Worm (Caenorhabditis elegans) whole organism, L1 larva: ENCODE measurements around the gene Y57G11C.499.

ENCODE experiments used
- ama-1 ChIP-seq: fragments of 150-350 bp; optimal IDR thresholded peaks from 2 replicates; lab custom pipeline; 2014
- ceh-82 ChIP-seq, 3 experiments: fragments of 150-350 bp in 1 of 3; sonication (generic microtip) in 2 of 3; optimal IDR thresholded peaks; 2 replicates each; lab custom pipeline; 2014 to 2017; ENCODE audit warnings: missing biosample characterization in 3 of 3, missing genetic modification characterization in 3 of 3
- hlh-4 ChIP-seq: sonication (generic microtip); optimal IDR thresholded peaks from 2 replicates; lab custom pipeline; 2016; ENCODE audit warnings: mild to moderate bottlenecking, missing genetic modification characterization, missing compliant biosample characterization
- nhr-12 ChIP-seq: sonication (generic microtip); optimal IDR thresholded peaks from 2 replicates; lab custom pipeline; 2017; ENCODE audit warnings: missing biosample characterization, missing genetic modification characterization
- nhr-237 ChIP-seq: fragments of 150-350 bp; optimal IDR thresholded peaks from 2 replicates; lab custom pipeline; 2014; ENCODE audit warnings: missing biosample characterization, missing genetic modification characterization
- nhr-77 ChIP-seq: fragments of 150-350 bp; optimal IDR thresholded peaks from 2 replicates; lab custom pipeline; 2014; ENCODE audit warnings: missing biosample characterization, missing genetic modification characterization
- pqm-1 ChIP-seq: sonication (generic microtip); optimal IDR thresholded peaks from 3 replicates; lab custom pipeline; 2017; ENCODE audit warnings: missing biosample characterization, missing genetic modification characterization
- tlp-1 ChIP-seq: fragments of 150-350 bp; optimal IDR thresholded peaks from 2 replicates; lab custom pipeline; 2014; ENCODE audit warnings: missing biosample characterization, missing genetic modification characterization

- TF ChIP-seq ama-1 (no peak), hlh-4 (no peak), tlp-1 (tag; lab: Kevin White, UChicago) (no peak), nhr-77 (no peak), nhr-237 (no peak), nhr-12 (tag; lab: Kevin White, UChicago) (no peak), pqm-1 (tag; lab: Kevin White, UChicago) (no peak), ceh-82 (tag; optimal IDR thresholded peaks at IDR 0.05; lab: Kevin White, UChicago) (no peak)
Observed at ce11 chrIV:14781537-14781936, 26.8 kb upstream of the Y57G11C.499 start, which contains the start of gene Y57G11C.8.
